Worm (Caenorhabditis elegans) whole organism, late embryonic: ENCODE results near the gene Y53F4B.7.

Source experiments
- Y22D7AL.16 ChIP-seq: sonication (generic microtip); optimal IDR thresholded peaks from 2 replicates; lab custom pipeline; 2016; ENCODE audit warnings: missing genetic modification characterization, missing compliant biosample characterization
- ama-1 ChIP-seq: fragments of 150-350 bp; optimal IDR thresholded peaks from 2 replicates; lab custom pipeline; 2014
- ceh-19 ChIP-seq: fragments of 200-800 bp; sonication (Bioruptor generic); optimal IDR thresholded peaks from 2 replicates; lab custom pipeline; 2018; ENCODE audit warnings: mild to moderate bottlenecking, missing genetic modification characterization, missing compliant biosample characterization
- ceh-48 ChIP-seq: sonication (generic microtip); optimal IDR thresholded peaks from 2 replicates; lab custom pipeline; 2016; ENCODE audit warnings: missing genetic modification characterization, inconsistent platforms, missing compliant biosample characterization
- fkh-10 ChIP-seq: fragments of 150-350 bp; optimal IDR thresholded peaks from 2 replicates; lab custom pipeline; 2014; ENCODE audit warnings: missing biosample characterization, missing genetic modification reagents, missing genetic modification characterization
- nfya-1 ChIP-seq: sonication (generic microtip); optimal IDR thresholded peaks from 2 replicates; lab custom pipeline; 2017; ENCODE audit warnings: missing genetic modification characterization, mild to moderate bottlenecking, missing compliant biosample characterization, antibody characterized with exemption, moderate library complexity
- pag-3 ChIP-seq: sonication (generic microtip); optimal IDR thresholded peaks from 2 replicates; lab custom pipeline; 2016; ENCODE audit warnings: missing compliant biosample characterization, missing genetic modification characterization, borderline replicate concordance
- pax-1 ChIP-seq: fragments of 150-350 bp; optimal IDR thresholded peaks from 2 replicates; lab custom pipeline; 2014; ENCODE audit warnings: missing biosample characterization, missing genetic modification characterization
- rnt-1 ChIP-seq: sonication (generic microtip); optimal IDR thresholded peaks from 2 replicates; lab custom pipeline; 2016; ENCODE audit warnings: missing genetic modification characterization, missing compliant biosample characterization
- sox-4 ChIP-seq: sonication (generic microtip); optimal IDR thresholded peaks from 2 replicates; lab custom pipeline; 2017; ENCODE audit warnings: mild to moderate bottlenecking, missing genetic modification characterization, inconsistent platforms, missing compliant biosample characterization
- tbx-2 ChIP-seq: sonication (generic microtip); optimal IDR thresholded peaks from 2 replicates; lab custom pipeline; 2016; ENCODE audit warnings: missing genetic modification characterization, missing compliant biosample characterization
- ttx-3 ChIP-seq: sonication (generic microtip); optimal IDR thresholded peaks from 2 replicates; lab custom pipeline; 2016; ENCODE audit warnings: missing genetic modification reagents, missing genetic modification characterization, missing compliant biosample characterization
- unc-55 ChIP-seq: sonication (generic microtip); optimal IDR thresholded peaks from 2 replicates; lab custom pipeline; 2017; ENCODE audit warnings: missing biosample characterization, missing genetic modification reagents, missing genetic modification characterization
- unc-86 ChIP-seq: sonication (generic microtip); optimal IDR thresholded peaks from 2 replicates; lab custom pipeline; 2016; ENCODE audit warnings: missing genetic modification characterization, missing compliant biosample characterization

ce11 chrII:14945518-14945917, 47.2 kb upstream of the Y53F4B.7 start:
- TF ChIP-seq rnt-1 (tag; lab: Kevin White, UChicago) (no peak), ama-1 (lab: Kevin White, UChicago) (no peak), pag-3 (tag; lab: Kevin White, UChicago) (no peak), sox-4 (tag; lab: Kevin White, UChicago) (no peak), ceh-48 (tag; lab: Kevin White, UChicago) (no peak), unc-55 (GFP tag; lab: Kevin White, UChicago) (no peak), ttx-3 (tag; lab: Kevin White, UChicago) (no peak), pax-1 (tag; lab: Kevin White, UChicago) (no peak), Y22D7AL.16 (tag; lab: Kevin White, UChicago) (no peak), nfya-1 (no peak), unc-86 (no peak), tbx-2 (tag; lab: Kevin White, UChicago) (no peak), fkh-10 (GFP tag; lab: Kevin White, UChicago) (no peak), ceh-19 (no peak)
